Fruit fly (Drosophila melanogaster): ENCODE results near the gene Ir76a.

The Ir76a gene

dm6 chr3L:19778530-19778929, 20.5 kb upstream of the Ir76a start (continued):
- no peak for TF ChIP-seq CkIIα-i1 (GFP tag; IDR thresholded peaks at IDR 0.05)
- no peak for TF ChIP-seq knrl (GFP tag; IDR thresholded peaks at IDR 0.05; ENCODE audit: partially characterized antibody)
- no peak for TF ChIP-seq sc (optimal IDR thresholded peaks at IDR 0.05)
- TF ChIP-seq sc (GFP tag; optimal IDR thresholded peaks at IDR 0.05): no peak
- TF ChIP-seq Med (GFP tag): peak; percentile 76
- no peak for TF ChIP-seq ash1 (GFP tag; optimal IDR thresholded peaks at IDR 0.05)
- no peak for TF ChIP-seq D19A (tag; optimal IDR thresholded peaks at IDR 0.05)
- no peak for TF ChIP-seq ro (GFP tag; IDR thresholded peaks at IDR 0.05)
- TF ChIP-seq al (GFP tag; IDR thresholded peaks at IDR 0.05): no peak
- no peak for TF ChIP-seq yki (optimal IDR thresholded peaks at IDR 0.05)
- no peak for TF ChIP-seq CG31365 (tag; optimal IDR thresholded peaks at IDR 0.05)
- no peak for TF ChIP-seq CG9215 (GFP tag; IDR thresholded peaks at IDR 0.05)
- TF ChIP-seq her (GFP tag; optimal IDR thresholded peaks at IDR 0.05): no peak
- TF ChIP-seq CG8765 (GFP tag; IDR thresholded peaks at IDR 0.05): no peak
- TF ChIP-seq CG15269 (tag; optimal IDR thresholded peaks at IDR 0.05): no peak
- TF ChIP-seq lab (GFP tag; optimal IDR thresholded peaks at IDR 0.05): peak; percentile 33
- no peak for TF ChIP-seq CG16815 (GFP tag; optimal IDR thresholded peaks at IDR 0.05)
- TF ChIP-seq CG10209 (GFP tag; optimal IDR thresholded peaks at IDR 0.05): no peak
- TF ChIP-seq CG1832 (GFP tag; optimal IDR thresholded peaks at IDR 0.05): no peak
- no peak for TF ChIP-seq CG2116 (GFP tag; optimal IDR thresholded peaks at IDR 0.05)
- no peak for TF ChIP-seq zfh1 (GFP tag; IDR thresholded peaks at IDR 0.05)
- TF ChIP-seq Fer1 (GFP tag; optimal IDR thresholded peaks at IDR 0.05): no peak
- TF ChIP-seq CG10565 (GFP tag; optimal IDR thresholded peaks at IDR 0.05): no peak
- TF ChIP-seq CG12769 (tag; optimal IDR thresholded peaks at IDR 0.05): peak; percentile 58
- TF ChIP-seq otp (GFP tag; IDR thresholded peaks at IDR 0.05): no peak
- no peak for TF ChIP-seq CG6791 (GFP tag; IDR thresholded peaks at IDR 0.05; ENCODE audit: partially characterized antibody)
- TF ChIP-seq CG3281 (GFP tag; optimal IDR thresholded peaks at IDR 0.05): peak; percentile 10
- TF ChIP-seq NC2β (GFP tag; optimal IDR thresholded peaks at IDR 0.05): no peak
- no peak for TF ChIP-seq da (GFP tag; optimal IDR thresholded peaks at IDR 0.05)
- no peak for TF ChIP-seq Oli (tag; optimal IDR thresholded peaks at IDR 0.05)
- no peak for TF ChIP-seq Dp (GFP tag; optimal IDR thresholded peaks at IDR 0.05)
- no peak for TF ChIP-seq caup (GFP tag; optimal IDR thresholded peaks at IDR 0.05; ENCODE audit: severe bottlenecking)
- TF ChIP-seq CG18011 (GFP tag; optimal IDR thresholded peaks at IDR 0.05): no peak
- no peak for TF ChIP-seq CG7987 (GFP tag; optimal IDR thresholded peaks at IDR 0.05)
- TF ChIP-seq CG3847 (GFP tag; IDR thresholded peaks at IDR 0.05): no peak
- TF ChIP-seq CG6254 (GFP tag; optimal IDR thresholded peaks at IDR 0.05): no peak
- no peak for TF ChIP-seq Bgb (GFP tag; IDR thresholded peaks at IDR 0.05; ENCODE audit: partially characterized antibody)
- no peak for TF ChIP-seq gcm (GFP tag; optimal IDR thresholded peaks at IDR 0.05)
- no peak for TF ChIP-seq CG18619 (GFP tag; optimal IDR thresholded peaks at IDR 0.05)
- TF ChIP-seq fd64A (GFP tag; optimal IDR thresholded peaks at IDR 0.05): no peak
- no peak for TF ChIP-seq Gsc (GFP tag; IDR thresholded peaks at IDR 0.05)
- no peak for TF ChIP-seq CG8290 (GFP tag; optimal IDR thresholded peaks at IDR 0.05)
- peak in 1 of 2 experiments; percentile 24 for TF ChIP-seq CG8290 (tag; optimal IDR thresholded peaks at IDR 0.05)
- no peak for TF ChIP-seq row (GFP tag; IDR thresholded peaks at IDR 0.05)
- no peak for TF ChIP-seq luna (GFP tag; optimal IDR thresholded peaks at IDR 0.05)
- peak; percentile 76 for TF ChIP-seq CG13894 (tag; optimal IDR thresholded peaks at IDR 0.05)
- no peak for TF ChIP-seq CG2678 (tag; optimal IDR thresholded peaks at IDR 0.05)
